Fruit fly (Drosophila melanogaster): ENCODE data around the gene CG15385.

CG15385 gene

dm6 chr2L:2227316-2227715 is 14.9 kb upstream of the CG15385 start (continued):
- peak; percentile 47 for TF ChIP-seq Sox100B (GFP tag; optimal IDR thresholded peaks at IDR 0.05)
- TF ChIP-seq CG11398 (GFP tag; optimal IDR thresholded peaks at IDR 0.05) = peak; percentile 41
- no peak for TF ChIP-seq CG1792 (GFP tag; optimal IDR thresholded peaks at IDR 0.05)
- peak; percentile 42; the same call in 2 of the 4 replicates for TF ChIP-seq Gug (GFP tag; IDR thresholded peaks at IDR 0.05)
- TF ChIP-seq Med (GFP tag) = peak; percentile 84
- no peak for TF ChIP-seq fru (optimal IDR thresholded peaks at IDR 0.05)
- TF ChIP-seq CG30403 (GFP tag; optimal IDR thresholded peaks at IDR 0.05) = peak; percentile 52
- peak; percentile 26 for TF ChIP-seq nmo (GFP tag; optimal IDR thresholded peaks at IDR 0.05)
- TF ChIP-seq Sox102F (GFP tag; optimal IDR thresholded peaks at IDR 0.05) = no peak
- TF ChIP-seq hkb (optimal IDR thresholded peaks at IDR 0.05) = no peak
- peak; percentile 73 for TF ChIP-seq hkb (GFP tag; IDR thresholded peaks at IDR 0.05)
- TF ChIP-seq pho (GFP tag; optimal IDR thresholded peaks at IDR 0.05) = peak; percentile 31
- TF ChIP-seq CG14860 (GFP tag; IDR thresholded peaks at IDR 0.05; ENCODE audit: partially characterized antibody) = no peak
- peak; percentile 23 to 57 for TF ChIP-seq bsh (GFP tag; optimal IDR thresholded peaks at IDR 0.05)
- peak; percentile 19 for TF ChIP-seq CG10209 (GFP tag; optimal IDR thresholded peaks at IDR 0.05)
- TF ChIP-seq Ets97D (GFP tag; optimal IDR thresholded peaks at IDR 0.05) = no peak
- peak; percentile 22 for TF ChIP-seq D19A (tag; optimal IDR thresholded peaks at IDR 0.05)
- peak; percentile 65 for TF ChIP-seq CG14441 (GFP tag; IDR thresholded peaks at IDR 0.05)
- no peak for TF ChIP-seq Opbp (GFP tag; IDR thresholded peaks at IDR 0.05; ENCODE audit: partially characterized antibody)
- TF ChIP-seq Rx (GFP tag; IDR thresholded peaks at IDR 0.05) = peak; percentile 60
- TF ChIP-seq ftz-f1 (GFP tag; optimal IDR thresholded peaks at IDR 0.05) = no peak
- peak; percentile 5 for TF ChIP-seq HHEX (GFP tag; optimal IDR thresholded peaks at IDR 0.05)
- 0 out of 3 replicates have a peak, but pooled peaks have one; percentile 10 for TF ChIP-seq Dbx (GFP tag; IDR thresholded peaks at IDR 0.05)
- peak; percentile 34 for TF ChIP-seq shn (GFP tag; optimal IDR thresholded peaks at IDR 0.05)
- peak; percentile 66 for TF ChIP-seq Ptx1 (GFP tag; IDR thresholded peaks at IDR 0.05)
- 0 out of 2 replicates have a peak, but pooled peaks have one; percentile 24 for TF ChIP-seq ranshi (GFP tag; IDR thresholded peaks at IDR 0.05)
- peak; percentile 59 for TF ChIP-seq CG12071 (GFP tag; optimal IDR thresholded peaks at IDR 0.05)
- TF ChIP-seq psq (GFP tag; optimal IDR thresholded peaks at IDR 0.05) = no peak
- peak; percentile 53; the same call in 1 of the 2 replicates for TF ChIP-seq CG14014 (GFP tag; IDR thresholded peaks at IDR 0.05)
- TF ChIP-seq CG3163 (GFP tag; optimal IDR thresholded peaks at IDR 0.05) = no peak
- TF ChIP-seq insv (GFP tag; optimal IDR thresholded peaks at IDR 0.05) = no peak
- TF ChIP-seq C15 (GFP tag; IDR thresholded peaks at IDR 0.05) = 0 out of 3 replicates have a peak, but pooled peaks have one; percentile 49
- no peak for TF ChIP-seq CG16813 (GFP tag; IDR thresholded peaks at IDR 0.05; ENCODE audit: partially characterized antibody)
- peak; percentile 18; the same call in 1 of the 2 replicates for TF ChIP-seq Lim3 (GFP tag; IDR thresholded peaks at IDR 0.05)
- TF ChIP-seq eve (GFP tag; optimal IDR thresholded peaks at IDR 0.05) = no peak
- no peak for TF ChIP-seq CG34224 (GFP tag; IDR thresholded peaks at IDR 0.05; ENCODE audit: partially characterized antibody)
- TF ChIP-seq nau (GFP tag; optimal IDR thresholded peaks at IDR 0.05) = no peak
- no peak for TF ChIP-seq CG8478 (optimal IDR thresholded peaks at IDR 0.05)
- TF ChIP-seq gro (GFP tag; optimal IDR thresholded peaks at IDR 0.05) = no peak
- no peak for TF ChIP-seq zen (tag; optimal IDR thresholded peaks at IDR 0.05)
- no peak for TF ChIP-seq CG10321 (GFP tag; IDR thresholded peaks at IDR 0.05)
- no peak for TF ChIP-seq fd3F (GFP tag; optimal IDR thresholded peaks at IDR 0.05)
- 0 out of 4 replicates have a peak, but pooled peaks have one; percentile 45 for TF ChIP-seq chinmo (GFP tag; IDR thresholded peaks at IDR 0.05; ENCODE audit: partially characterized antibody)
- TF ChIP-seq Mad (GFP tag; optimal IDR thresholded peaks at IDR 0.05) = peak; percentile 43
- no peak for TF ChIP-seq BEAF-32 (GFP tag; optimal IDR thresholded peaks at IDR 0.05)
- peak; percentile 11 for TF ChIP-seq cwo (GFP tag; optimal IDR thresholded peaks at IDR 0.05)
- TF ChIP-seq dimm (GFP tag; IDR thresholded peaks at IDR 0.05) = no peak
- TF ChIP-seq CG6765 (GFP tag; optimal IDR thresholded peaks at IDR 0.05) = no peak
- peak; percentile 9; the same call in 1 of the 2 replicates for TF ChIP-seq esg (GFP tag; conservative IDR thresholded peaks at IDR 0.05)
- peak; percentile 64 for TF ChIP-seq Oli (tag; optimal IDR thresholded peaks at IDR 0.05)
- TF ChIP-seq CG6689 (GFP tag; IDR thresholded peaks at IDR 0.05) = peak; percentile 62
